Worm (Caenorhabditis elegans) whole organism, L1 larva: ENCODE measurements around the gene heh-1.

ENCODE experiments used
- C04F5.9 ChIP-seq: sonication (generic microtip); optimal IDR thresholded peaks from 2 replicates; lab custom pipeline; 2016; ENCODE audit warnings: missing genetic modification characterization, missing compliant biosample characterization
- C16A3.4 ChIP-seq: fragments of 150-350 bp; optimal IDR thresholded peaks from 2 replicates; lab custom pipeline; 2014; ENCODE audit warnings: missing biosample characterization, missing genetic modification characterization
- F16B12.6 ChIP-seq: fragments of 150-350 bp; optimal IDR thresholded peaks from 2 replicates; lab custom pipeline; 2014; ENCODE audit warnings: missing biosample characterization, missing genetic modification characterization
- aha-1 ChIP-seq: fragments of 150-350 bp; optimal IDR thresholded peaks from 2 replicates; lab custom pipeline; 2014; ENCODE audit warnings: missing biosample characterization, missing genetic modification characterization
- blmp-1 ChIP-seq: fragments of 150-350 bp; optimal IDR thresholded peaks from 2 replicates; lab custom pipeline; 2014; ENCODE audit warnings: missing biosample characterization, missing genetic modification characterization
- ceh-90 ChIP-seq: sonication (generic microtip); optimal IDR thresholded peaks from 2 replicates; lab custom pipeline; 2016; ENCODE audit warnings: missing genetic modification characterization, missing compliant biosample characterization
- ces-1 ChIP-seq: fragments of 150-350 bp; optimal IDR thresholded peaks from 2 replicates; lab custom pipeline; 2014; ENCODE audit warnings: missing biosample characterization, missing genetic modification reagents, missing genetic modification characterization
- efl-3 ChIP-seq: fragments of 200-800 bp; sonication (Bioruptor generic); optimal IDR thresholded peaks from 2 replicates; lab custom pipeline; 2018; ENCODE audit warnings: mild to moderate bottlenecking, missing genetic modification characterization, missing compliant biosample characterization
- egl-13 ChIP-seq: sonication (generic microtip); optimal IDR thresholded peaks from 2 replicates; lab custom pipeline; 2016; ENCODE audit warnings: missing genotype, missing genetic modification reagents, missing genetic modification characterization, missing compliant biosample characterization
- elt-2 ChIP-seq: sonication (generic microtip); optimal IDR thresholded peaks from 2 replicates; lab custom pipeline; 2016; ENCODE audit warnings: missing genetic modification characterization, mild to moderate bottlenecking, inconsistent platforms, missing compliant biosample characterization, missing genetic modification reagents
- elt-3 ChIP-seq, 6 experiments: fragments of 150-350 bp in 1 of 6; sonication (generic microtip); optimal IDR thresholded peaks; 2 replicates each; lab custom pipeline; 2017 to 2018; ENCODE audit warnings: missing biosample characterization in 6 of 6, missing genetic modification characterization in 6 of 6, inconsistent platforms in 1 of 6
- hlh-17 ChIP-seq: fragments of 200-800 bp; sonication (Bioruptor generic); optimal IDR thresholded peaks from 2 replicates; lab custom pipeline; 2018; ENCODE audit warnings: missing genetic modification characterization, mild to moderate bottlenecking, missing compliant biosample characterization, moderate library complexity, borderline replicate concordance
- hlh-4 ChIP-seq: sonication (generic microtip); optimal IDR thresholded peaks from 2 replicates; lab custom pipeline; 2016; ENCODE audit warnings: mild to moderate bottlenecking, missing genetic modification characterization, missing compliant biosample characterization
- lin-13 ChIP-seq: fragments of 150-350 bp; optimal IDR thresholded peaks from 2 replicates; lab custom pipeline; 2014; ENCODE audit warnings: missing biosample characterization, missing genetic modification reagents, missing genetic modification characterization
- lin-14 ChIP-seq: fragments of 200-800 bp; sonication (Bioruptor generic); optimal IDR thresholded peaks from 2 replicates; lab custom pipeline; 2018; ENCODE audit warnings: mild to moderate bottlenecking, missing genetic modification characterization, moderate library complexity, missing compliant biosample characterization
- lin-35 ChIP-seq, 2 experiments: fragments of 150-350 bp; optimal IDR thresholded peaks; 2 replicates each; lab custom pipeline; 2014; ENCODE audit warnings: missing biosample characterization in 2 of 2, missing genetic modification characterization in 2 of 2, missing genetic modification reagents in 2 of 2
- lir-3 ChIP-seq: sonication (generic microtip); optimal IDR thresholded peaks from 2 replicates; lab custom pipeline; 2016; ENCODE audit warnings: mild to moderate bottlenecking, missing genetic modification characterization, moderate library complexity, missing compliant biosample characterization; ENCODE audit not compliant: poor library complexity
- mep-1 ChIP-seq: fragments of 150-350 bp; optimal IDR thresholded peaks from 2 replicates; lab custom pipeline; 2014; ENCODE audit warnings: missing biosample characterization, missing genetic modification characterization
- nhr-19 ChIP-seq: fragments of 200-800 bp; sonication (Bioruptor generic); conservative IDR thresholded peaks from 2 replicates; pipeline ENCODE4 v1.3.6; 2022; ENCODE audit warnings: missing genetic modification characterization, missing compliant biosample characterization
- nhr-237 ChIP-seq: fragments of 150-350 bp; optimal IDR thresholded peaks from 2 replicates; lab custom pipeline; 2014; ENCODE audit warnings: missing biosample characterization, missing genetic modification characterization
- nhr-28 ChIP-seq: fragments of 150-350 bp; optimal IDR thresholded peaks from 2 replicates; lab custom pipeline; 2014; ENCODE audit warnings: missing biosample characterization, missing genetic modification characterization
- nhr-71 ChIP-seq: sonication (generic microtip); optimal IDR thresholded peaks from 2 replicates; lab custom pipeline; 2016; ENCODE audit warnings: mild to moderate bottlenecking, missing genetic modification characterization, moderate library complexity, missing compliant biosample characterization
- nhr-76 ChIP-seq: sonication (generic microtip); optimal IDR thresholded peaks from 2 replicates; lab custom pipeline; 2017; ENCODE audit warnings: missing biosample characterization, missing genetic modification characterization
- nhr-85 ChIP-seq: sonication (generic microtip); peaks from one replicate; lab custom pipeline; 2016; ENCODE audit warnings: missing genetic modification characterization, inconsistent platforms, missing compliant biosample characterization
- pax-3 ChIP-seq: fragments of 200-800 bp; sonication (Bioruptor generic); optimal IDR thresholded peaks from 2 replicates; lab custom pipeline; 2018; ENCODE audit warnings: mild to moderate bottlenecking, missing genetic modification characterization, moderate library complexity, missing compliant biosample characterization
- snpc-4 ChIP-seq: fragments of 150-350 bp; optimal IDR thresholded peaks from 2 replicates; lab custom pipeline; 2014; ENCODE audit warnings: missing biosample characterization, missing genetic modification characterization
- snu-23 ChIP-seq: sonication (generic microtip); optimal IDR thresholded peaks from 2 replicates; lab custom pipeline; 2016; ENCODE audit warnings: missing genetic modification characterization, missing compliant biosample characterization
- sox-4 ChIP-seq: sonication (generic microtip); optimal IDR thresholded peaks from 2 replicates; lab custom pipeline; 2016; ENCODE audit warnings: missing genetic modification characterization, missing compliant biosample characterization
- sup-37 ChIP-seq: fragments of 200-800 bp; sonication (Bioruptor generic); optimal IDR thresholded peaks from 2 replicates; lab custom pipeline; 2018; ENCODE audit warnings: mild to moderate bottlenecking, missing genetic modification characterization, missing compliant biosample characterization
- tbx-2 ChIP-seq: sonication (generic microtip); optimal IDR thresholded peaks from 2 replicates; lab custom pipeline; 2016; ENCODE audit warnings: missing genetic modification characterization, missing compliant biosample characterization
- ztf-11 ChIP-seq, 2 experiments: sonication (generic microtip); optimal IDR thresholded peaks; 2 replicates each; lab custom pipeline; 2016 to 2017; ENCODE audit warnings: missing genetic modification characterization in 2 of 2, missing biosample characterization in 1 of 2, missing compliant biosample characterization in 1 of 2

heh-1 gene

DNA sequence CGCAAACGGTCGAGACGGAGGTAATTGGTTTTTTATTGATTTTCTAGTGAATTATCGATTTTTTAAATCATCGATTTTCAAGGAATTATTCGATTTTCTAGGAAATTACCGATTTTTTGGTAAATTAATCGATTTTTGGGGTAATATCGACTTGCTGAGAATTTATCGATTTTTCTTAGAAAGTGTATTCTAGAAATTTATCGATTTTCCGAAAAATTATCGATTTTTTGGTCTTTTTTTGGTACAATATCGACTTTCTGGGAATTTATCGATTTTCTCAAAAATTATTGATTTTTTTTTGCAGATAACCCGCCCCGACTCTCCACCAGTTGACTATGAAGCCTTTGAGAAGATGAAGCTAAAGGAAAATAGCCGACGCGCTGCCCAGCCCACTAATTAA is 28.8 kb downstream of the heh-1 start:
- no peak for TF ChIP-seq nhr-237 (tag; lab: Kevin White, UChicago)
- no peak for TF ChIP-seq ceh-90 (tag; lab: Kevin White, UChicago)
- no peak for TF ChIP-seq ztf-11 (tag; optimal IDR thresholded peaks at IDR 0.05; lab: Kevin White, UChicago)
- no peak for TF ChIP-seq lin-13

DNA sequence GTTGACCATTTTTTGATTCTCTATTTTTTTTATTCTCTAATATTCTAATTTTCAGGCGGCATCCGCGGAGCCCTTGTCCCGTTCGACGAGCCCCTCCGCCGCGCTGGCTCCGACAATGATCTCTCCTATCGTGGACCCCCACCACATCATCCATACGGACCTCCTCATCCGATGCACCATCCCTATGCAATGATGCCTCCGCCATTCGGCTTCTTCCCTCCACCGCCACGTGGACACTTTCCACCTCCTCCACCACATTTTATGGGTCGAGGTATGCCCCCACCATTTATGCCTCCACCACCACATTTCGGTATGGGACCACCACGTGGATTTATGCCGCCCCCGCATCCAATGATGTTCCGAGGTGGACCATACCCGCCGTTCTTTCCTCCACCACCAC is 30.0 kb downstream of the heh-1 start:
- TF ChIP-seq lin-13 (no peak), lir-3 (tag; lab: Kevin White, UChicago) (no peak), nhr-28 (tag; lab: Kevin White, UChicago) (no peak), pax-3 (tag; lab: Kevin White, UChicago) (no peak), sup-37 (GFP tag; lab: Kevin White, UChicago) (no peak), hlh-4 (tag; lab: Kevin White, UChicago) (no peak), ces-1 (GFP tag; lab: Kevin White, UChicago) (no peak), nhr-76 (tag; lab: Kevin White, UChicago) (no peak), hlh-17 (no peak), egl-13 (tag; lab: Kevin White, UChicago) (no peak), snu-23 (GFP tag; lab: Kevin White, UChicago) (no peak), tbx-2 (tag; lab: Kevin White, UChicago) (no peak)
- TF ChIP-seq, all 84 proteins: peak for 0

DNA sequence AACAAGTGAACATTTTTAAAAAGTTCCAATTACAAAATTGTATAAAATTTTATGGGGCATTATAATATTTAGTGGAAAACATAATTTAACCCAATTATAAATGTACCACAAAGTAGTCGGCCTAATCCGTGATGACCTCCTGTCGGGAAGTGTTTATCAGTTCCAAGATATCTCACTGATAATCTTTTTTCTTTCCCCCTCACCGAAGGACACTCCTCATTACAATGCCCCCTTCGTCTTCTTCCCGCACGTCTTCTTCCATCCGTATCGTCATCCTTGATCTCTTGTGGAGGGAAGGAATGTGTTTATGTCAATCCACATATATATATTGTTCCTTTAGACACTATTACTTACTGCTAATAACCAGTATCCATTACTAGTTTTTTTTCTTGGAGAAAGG is 34.0 kb downstream of the heh-1 start, which contains the start of gene R148.5:
R148.5 (plus strand) TSS at position 331 of the 400 bp plus-strand sequence.
- no peak for TF ChIP-seq sox-4
- TF ChIP-seq F16B12.6 (tag; lab: Kevin White, UChicago) = no peak
- TF ChIP-seq C04F5.9 (tag; lab: Kevin White, UChicago) = no peak
- TF ChIP-seq blmp-1 (tag; lab: Kevin White, UChicago) = peak; percentile 57
- no peak for TF ChIP-seq aha-1 (tag; lab: Kevin White, UChicago)
- no peak for TF ChIP-seq nhr-76 (tag; lab: Kevin White, UChicago)
- TF ChIP-seq pax-3 (tag; lab: Kevin White, UChicago) = no peak
- TF ChIP-seq nhr-19 (GFP tag; lab: Robert Waterston, UW) = no peak

DNA sequence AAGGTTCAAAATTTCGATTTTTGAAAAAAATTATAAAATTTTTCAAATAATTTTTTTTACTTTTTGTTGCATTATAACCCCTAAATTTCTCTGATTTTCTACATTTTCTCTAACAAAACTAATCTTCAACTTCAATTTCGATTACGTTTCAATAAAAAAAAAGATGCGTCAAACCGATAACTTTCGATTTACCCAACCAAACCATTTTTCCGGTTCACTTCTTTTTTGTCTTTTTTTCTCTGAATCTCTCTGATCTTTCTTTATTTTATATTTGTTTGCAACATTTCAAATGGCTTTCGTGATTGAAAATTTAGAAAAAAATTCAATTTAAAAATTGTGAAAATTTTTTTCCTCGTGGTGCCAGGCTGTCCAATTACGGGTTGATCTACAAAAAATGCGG is 35.9 kb downstream of the heh-1 start:
- no peak for TF ChIP-seq hlh-4 (tag; lab: Kevin White, UChicago)
- TF ChIP-seq blmp-1 (tag; lab: Kevin White, UChicago) = peak; percentile 85
- TF ChIP-seq nhr-85 (tag; lab: Kevin White, UChicago) = peak; percentile 59
- no peak for TF ChIP-seq nhr-71 (tag; lab: Kevin White, UChicago)
- no peak for TF ChIP-seq elt-2
- TF ChIP-seq snpc-4 = no peak
- TF ChIP-seq lin-14 (GFP tag; lab: Kevin White, UChicago) = peak; percentile 37

DNA sequence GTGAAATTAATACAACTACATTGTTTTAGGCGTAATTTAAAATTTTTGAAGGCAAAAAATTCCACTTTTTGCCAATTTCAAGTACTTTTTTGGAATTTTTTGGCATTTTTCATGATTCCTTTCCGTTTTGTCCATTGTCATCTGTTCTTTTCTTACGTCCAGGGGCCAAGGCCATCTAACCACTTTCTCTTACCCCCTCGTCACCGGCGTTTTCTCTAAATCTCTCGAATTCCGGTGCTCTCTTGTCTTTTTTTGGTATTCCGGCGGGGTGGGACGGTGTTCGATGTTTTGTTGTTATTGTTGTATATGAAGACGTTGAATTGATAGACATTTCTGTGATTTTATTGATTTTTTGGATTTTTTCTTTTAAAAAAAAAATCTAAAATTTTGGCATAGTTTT is 37.7 kb downstream of the heh-1 start:
- TF ChIP-seq nhr-85 (tag; lab: Kevin White, UChicago) (peak; percentile 77), tbx-2 (tag; lab: Kevin White, UChicago) (no peak), lin-14 (GFP tag; lab: Kevin White, UChicago) (peak; percentile 80), mep-1 (tag; lab: Kevin White, UChicago) (peak; percentile 57), elt-3 (tag; optimal IDR thresholded peaks at IDR 0.05; lab: Kevin White, UChicago) (peak in 1 of 6 experiments; percentile 9), lin-35 (GFP tag; optimal IDR thresholded peaks at IDR 0.05; lab: Kevin White, UChicago) (no peak), blmp-1 (tag; lab: Kevin White, UChicago) (peak; percentile 94), efl-3 (no peak)
- TF ChIP-seq, all 84 proteins: peak for 5

DNA sequence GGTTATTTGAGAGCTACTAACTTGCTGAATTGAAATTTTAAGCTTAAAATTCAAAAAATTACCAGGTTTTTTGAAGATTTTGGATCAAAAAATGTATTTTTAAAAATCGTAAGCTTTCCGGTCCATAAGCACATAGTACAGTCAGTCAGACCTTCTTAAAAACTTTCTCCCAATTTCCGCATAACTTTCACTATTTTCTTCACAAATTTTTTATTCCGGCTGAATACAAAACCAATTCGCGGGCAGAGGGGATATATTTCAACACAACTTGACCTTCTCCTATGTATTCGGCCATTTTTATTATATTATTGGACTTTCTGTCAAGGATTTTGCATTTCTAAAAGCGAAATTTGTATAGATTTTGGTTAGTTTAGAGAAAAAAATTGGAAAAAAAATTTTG is 38.8 kb downstream of the heh-1 start:
- no peak for TF ChIP-seq C16A3.4 (tag; lab: Kevin White, UChicago)
- TF ChIP-seq blmp-1 (tag; lab: Kevin White, UChicago) = peak; percentile 66
